Fruit fly (Drosophila melanogaster) Kc167 (cell line): ENCODE results near the gene Dpp10.

Experiments used
- Myc ChIP-seq: fragments of >200 bp; optimal IDR thresholded peaks from 2 replicates; lab custom pipeline; 2017; ENCODE audit warnings: missing external identifiers
- Sin3A ChIP-seq: fragments of >200 bp; optimal IDR thresholded peaks from 2 replicates; lab custom pipeline; 2018; ENCODE audit warnings: missing external identifiers
- h ChIP-seq: fragments of >200 bp; optimal IDR thresholded peaks from 3 replicates; lab custom pipeline; 2018; ENCODE audit warnings: missing external identifiers
- insv ChIP-seq: fragments of >200 bp; optimal IDR thresholded peaks from 3 replicates; lab custom pipeline; 2018; ENCODE audit warnings: missing external identifiers
- psq ChIP-seq: fragments of >200 bp; optimal IDR thresholded peaks from 2 replicates; lab custom pipeline; 2017; ENCODE audit warnings: missing external identifiers
- ttk ChIP-seq: sonication (Bioruptor generic); optimal IDR thresholded peaks from 2 replicates; lab custom pipeline; 2017; ENCODE audit warnings: missing external identifiers

Dpp10 gene

DNA sequence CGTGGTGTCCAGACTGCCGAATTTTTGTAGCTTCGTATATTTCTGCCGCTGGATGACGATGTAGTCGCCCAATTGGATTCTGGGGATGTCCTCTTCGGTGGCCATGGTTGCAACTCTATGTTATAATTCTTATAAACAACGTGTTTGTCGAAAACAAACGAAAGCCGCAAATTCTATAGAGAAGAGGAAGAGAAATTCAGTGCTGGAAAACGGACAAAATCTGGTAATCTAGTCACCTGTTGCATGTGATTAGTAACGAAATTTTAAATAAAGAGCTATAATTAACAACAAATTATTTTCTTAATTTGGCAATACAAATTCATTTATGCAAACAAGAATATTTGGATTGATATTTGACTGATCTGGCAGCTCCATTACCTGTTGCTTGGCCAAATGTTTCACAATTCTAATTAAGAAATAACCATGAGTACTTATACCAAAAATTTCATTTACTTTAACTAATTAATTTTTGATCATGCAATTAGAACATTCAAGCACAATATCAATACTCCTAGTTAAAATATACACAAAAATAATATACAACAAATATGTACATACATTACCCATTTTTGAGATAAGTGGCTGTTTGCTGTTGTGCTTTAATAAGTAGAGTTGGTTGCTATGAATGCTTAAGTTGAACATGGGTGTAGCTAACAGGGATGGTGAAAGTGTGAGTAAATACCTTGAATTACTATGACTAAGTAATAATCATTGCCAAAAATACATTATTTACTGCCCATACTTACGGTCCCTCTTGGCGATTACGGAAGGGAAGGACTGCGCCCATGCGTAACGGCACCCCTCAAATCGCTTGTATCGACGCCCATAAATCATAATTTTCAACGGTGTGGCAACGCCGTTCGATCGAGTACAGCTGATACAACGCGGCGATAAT is 39.2 kb downstream of the Dpp10 start, which contains the start of the genes Trmt6 and Ent2:
Gene Trmt6, minus strand, starts transcription at position 827 of the 895 bp plus-strand sequence.
Gene Ent2, plus strand, starts transcription at position 863 of the 895 bp plus-strand sequence.
- no peak for TF ChIP-seq insv (lab: Kevin White, UChicago)
- no peak for TF ChIP-seq ttk (lab: Kevin White, UChicago)

DNA sequence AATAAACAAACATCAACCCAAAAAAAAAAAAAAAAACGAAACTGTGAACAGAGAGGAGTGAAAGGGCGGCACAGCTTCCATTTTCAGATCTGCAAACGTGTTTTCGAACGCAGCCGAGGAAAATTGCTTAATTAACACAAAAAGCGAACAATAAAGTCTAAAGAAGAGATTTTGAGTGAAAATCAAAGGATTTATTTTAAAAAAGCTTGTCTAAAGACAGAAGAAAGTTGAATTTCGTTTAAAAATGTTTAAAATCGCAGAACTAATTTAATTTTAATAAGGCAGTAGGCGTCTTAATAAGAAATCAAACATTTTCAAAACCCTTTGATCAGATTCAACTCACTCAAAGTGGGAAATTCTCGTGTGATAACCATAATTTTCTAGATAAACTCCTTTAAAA is 41.7 kb downstream of the Dpp10 start, which contains the start of gene COX5BL:
Gene COX5BL, plus strand, starts transcription at position 301 of the 400 bp plus-strand sequence.
- no peak for TF ChIP-seq insv (lab: Kevin White, UChicago)
- TF ChIP-seq h = no peak
- no peak for TF ChIP-seq psq (lab: Kevin White, UChicago)
- no peak for TF ChIP-seq Sin3A (lab: Kevin White, UChicago)
- TF ChIP-seq Myc (lab: Kevin White, UChicago) = no peak
- TF ChIP-seq ttk (lab: Kevin White, UChicago) = no peak

DNA sequence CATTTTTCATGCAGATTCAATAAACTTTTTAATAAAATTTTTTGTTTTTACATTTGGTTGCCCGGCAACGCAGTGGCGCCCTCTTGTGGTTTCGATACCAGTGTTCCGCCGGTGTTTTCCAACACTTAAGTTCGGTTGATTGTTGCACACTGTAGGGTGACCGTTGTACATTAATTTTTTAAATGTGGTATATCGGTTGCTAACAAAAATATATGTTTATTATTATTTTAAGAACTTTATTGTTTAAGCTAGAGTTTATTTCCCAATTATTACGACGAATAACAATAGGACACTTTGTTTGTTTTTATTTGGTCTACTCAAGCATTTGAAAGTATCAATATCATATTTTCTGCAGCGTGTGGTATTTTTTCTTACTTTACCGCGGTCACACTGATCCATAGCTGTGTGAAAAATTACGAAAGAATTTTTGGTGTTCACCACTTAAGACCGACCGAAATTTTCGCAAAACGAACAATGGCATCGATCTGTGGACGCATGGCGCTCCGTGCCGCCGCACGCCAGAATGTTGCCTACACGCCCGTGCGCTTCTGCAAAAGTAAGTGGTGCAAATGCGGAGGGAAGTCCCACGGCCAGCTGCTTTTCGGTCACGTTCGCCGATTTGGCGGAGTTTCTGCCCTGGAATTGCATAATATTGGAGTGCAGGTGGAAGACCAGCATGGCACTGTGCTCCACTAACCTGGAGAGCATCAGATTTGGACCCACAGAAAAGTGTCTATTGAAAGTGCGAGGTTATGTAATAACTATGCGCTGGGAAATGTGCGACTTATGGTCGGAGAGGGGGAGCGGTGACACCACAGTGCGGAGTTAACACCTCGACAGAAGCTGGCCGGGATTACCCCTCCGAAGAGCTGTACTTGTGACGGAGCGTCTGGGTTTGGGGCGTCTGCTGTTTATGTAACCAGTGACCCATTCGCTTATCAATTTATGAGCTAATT is 43.2 kb downstream of the Dpp10 start, which contains the start of the genes IFT52 and COX5B:
Gene IFT52, minus strand, starts transcription at position 74 of the 956 bp plus-strand sequence.
Gene COX5B, plus strand, starts transcription at position 372 of the 956 bp plus-strand sequence.
- TF ChIP-seq psq (lab: Kevin White, UChicago) = no peak
- TF ChIP-seq insv (lab: Kevin White, UChicago) = no peak
- TF ChIP-seq h = no peak
- no peak for TF ChIP-seq ttk (lab: Kevin White, UChicago)
- TF ChIP-seq Myc (lab: Kevin White, UChicago) = no peak

DNA sequence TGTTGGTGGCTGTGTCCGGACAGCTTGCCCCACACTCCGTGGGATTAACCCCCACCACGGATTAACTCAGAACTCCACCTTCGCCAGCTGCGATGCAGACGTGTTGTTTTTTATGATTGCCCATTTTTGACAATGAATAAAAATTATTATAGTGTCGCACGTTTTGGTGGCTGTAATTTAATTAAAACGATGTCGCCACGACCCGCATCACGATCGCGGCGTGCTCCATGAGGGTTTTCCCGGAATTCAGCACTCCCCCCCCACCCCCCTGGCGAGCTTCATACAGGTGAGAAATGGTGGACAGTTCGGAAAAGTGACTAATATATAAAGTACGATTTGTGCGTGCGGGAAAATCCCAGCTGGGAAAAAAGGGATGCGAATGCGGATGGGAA is 47.1 kb downstream of the Dpp10 start:
- no peak for TF ChIP-seq ttk (lab: Kevin White, UChicago)
- no peak for TF ChIP-seq Sin3A (lab: Kevin White, UChicago)
- TF ChIP-seq psq (lab: Kevin White, UChicago) = no peak
- no peak for TF ChIP-seq insv (lab: Kevin White, UChicago)
- TF ChIP-seq h = no peak
- TF ChIP-seq Myc (lab: Kevin White, UChicago) = no peak

DNA sequence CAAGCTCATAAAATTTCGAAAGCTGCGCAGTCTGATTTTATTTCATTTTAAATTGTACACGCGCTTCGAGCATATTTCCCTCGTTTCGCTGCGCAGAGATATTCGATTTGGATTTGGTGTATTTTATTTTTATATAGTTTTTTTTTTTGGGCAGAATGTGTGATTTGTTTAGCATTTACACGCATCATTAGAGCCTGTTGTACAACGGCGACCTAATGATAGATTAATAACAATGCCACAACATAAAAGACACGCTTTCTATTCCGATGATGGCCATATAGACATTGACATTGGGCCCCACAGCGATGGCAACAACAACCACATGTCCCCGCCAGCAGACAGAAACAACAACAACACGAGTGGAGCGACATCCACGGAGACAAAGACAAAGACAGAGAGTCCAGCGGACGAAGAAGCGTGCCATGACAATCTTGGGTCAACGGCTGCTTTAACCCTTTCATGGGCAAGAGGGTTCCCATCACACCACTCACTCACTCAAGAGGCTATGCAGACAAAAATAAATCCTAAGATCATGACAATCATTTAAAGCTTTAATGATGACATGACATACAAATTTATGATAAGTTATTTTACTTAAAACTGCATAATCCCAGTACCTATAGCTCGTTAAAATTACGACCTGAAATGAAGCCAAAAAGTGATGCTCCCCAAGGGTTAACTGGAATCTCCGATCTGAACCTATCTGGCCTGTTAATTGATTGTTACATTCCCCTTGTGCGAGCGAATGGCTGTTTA is 47.6 kb downstream of the Dpp10 start:
- TF ChIP-seq Sin3A (lab: Kevin White, UChicago) = no peak
- TF ChIP-seq insv (lab: Kevin White, UChicago) = no peak
- TF ChIP-seq psq (lab: Kevin White, UChicago) = no peak
- no peak for TF ChIP-seq Myc (lab: Kevin White, UChicago)
- TF ChIP-seq ttk (lab: Kevin White, UChicago) = no peak
- TF ChIP-seq h = no peak

DNA sequence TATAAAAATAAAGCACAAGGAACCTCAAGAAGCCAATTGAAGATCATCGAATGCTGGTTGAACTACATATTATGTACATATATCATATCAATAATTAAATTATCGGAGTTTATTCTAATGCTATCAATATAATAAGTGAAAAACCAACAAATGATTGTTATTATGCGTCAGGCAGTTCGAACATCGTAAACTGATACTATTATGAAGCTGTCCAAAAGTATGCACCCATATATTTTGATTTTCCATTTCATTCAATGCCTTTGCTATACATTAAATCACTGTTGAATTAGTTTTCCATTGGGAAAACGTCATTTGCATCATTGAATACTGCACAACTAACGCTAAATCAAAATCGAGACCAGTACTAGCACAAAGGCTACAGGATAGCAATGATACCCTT is 48.5 kb downstream of the Dpp10 start:
- TF ChIP-seq insv (lab: Kevin White, UChicago) (no peak), h (no peak), psq (lab: Kevin White, UChicago) (no peak), Sin3A (lab: Kevin White, UChicago) (no peak), Myc (lab: Kevin White, UChicago) (no peak), ttk (lab: Kevin White, UChicago) (no peak)

DNA sequence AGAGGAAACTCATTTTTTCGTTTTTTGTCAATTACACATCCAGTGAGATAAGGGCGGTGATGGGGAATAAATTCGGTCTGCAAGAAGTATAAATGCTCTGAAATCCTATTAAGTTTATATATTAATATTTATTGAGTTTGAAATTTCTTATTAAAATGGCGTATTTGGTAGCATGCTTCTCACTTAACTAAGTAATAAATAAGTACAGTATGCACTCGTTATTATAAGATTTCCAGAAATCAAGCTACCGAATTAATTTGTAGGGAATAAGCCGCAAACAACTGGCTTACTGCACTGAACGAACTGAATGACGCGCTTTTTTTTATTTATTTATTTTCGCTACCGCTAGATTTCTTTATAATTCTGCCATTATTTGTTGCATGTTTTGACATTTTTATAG is 49.4 kb downstream of the Dpp10 start:
- TF ChIP-seq psq (lab: Kevin White, UChicago) (no peak), Sin3A (lab: Kevin White, UChicago) (no peak), Myc (lab: Kevin White, UChicago) (no peak), insv (lab: Kevin White, UChicago) (no peak), h (no peak), ttk (lab: Kevin White, UChicago) (no peak)

DNA sequence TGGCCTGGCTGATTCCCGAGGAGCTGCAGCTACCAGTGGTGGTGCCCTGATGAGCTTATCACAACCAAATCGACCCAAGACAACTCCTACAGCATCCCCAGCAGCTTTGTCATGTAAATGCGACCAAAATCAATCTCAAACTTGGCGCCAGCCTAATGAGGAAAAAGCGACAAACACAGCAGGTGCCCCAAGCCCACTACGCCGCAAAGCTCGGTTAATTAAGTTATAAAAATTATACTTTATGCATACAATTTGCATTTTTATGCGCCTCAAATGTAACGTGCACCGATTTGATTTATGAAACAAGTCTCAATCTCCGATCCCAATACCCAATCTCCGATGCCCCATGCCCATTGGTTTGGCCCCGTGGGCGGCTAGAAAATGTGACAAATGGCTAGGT is 50.1 kb downstream of the Dpp10 start:
- TF ChIP-seq h (no peak), Myc (lab: Kevin White, UChicago) (no peak), Sin3A (lab: Kevin White, UChicago) (no peak), insv (lab: Kevin White, UChicago) (no peak), psq (lab: Kevin White, UChicago) (no peak)

DNA sequence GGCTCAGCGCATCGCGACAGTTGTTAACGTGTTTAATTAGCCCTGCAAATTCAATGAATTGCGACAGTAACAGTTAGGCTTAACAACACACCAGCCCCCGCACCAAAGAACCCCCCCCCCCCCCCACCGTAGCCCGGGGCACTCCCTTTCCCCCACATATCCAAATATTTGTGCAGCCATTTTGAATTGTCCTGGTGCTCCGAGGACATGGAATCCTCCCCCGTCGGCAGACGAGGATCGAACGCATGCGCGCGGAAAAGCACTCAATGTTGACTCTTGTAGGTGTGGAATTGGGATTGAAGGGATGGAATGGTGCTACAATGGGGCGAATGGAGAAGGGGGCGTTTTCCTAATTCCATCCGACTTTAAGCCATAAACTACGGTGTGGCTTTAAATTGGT is 52.9 kb downstream of the Dpp10 start:
- TF ChIP-seq psq (lab: Kevin White, UChicago) = no peak
- no peak for TF ChIP-seq Myc (lab: Kevin White, UChicago)
- TF ChIP-seq ttk (lab: Kevin White, UChicago) = no peak
- no peak for TF ChIP-seq insv (lab: Kevin White, UChicago)
- no peak for TF ChIP-seq Sin3A (lab: Kevin White, UChicago)
- no peak for TF ChIP-seq h

DNA sequence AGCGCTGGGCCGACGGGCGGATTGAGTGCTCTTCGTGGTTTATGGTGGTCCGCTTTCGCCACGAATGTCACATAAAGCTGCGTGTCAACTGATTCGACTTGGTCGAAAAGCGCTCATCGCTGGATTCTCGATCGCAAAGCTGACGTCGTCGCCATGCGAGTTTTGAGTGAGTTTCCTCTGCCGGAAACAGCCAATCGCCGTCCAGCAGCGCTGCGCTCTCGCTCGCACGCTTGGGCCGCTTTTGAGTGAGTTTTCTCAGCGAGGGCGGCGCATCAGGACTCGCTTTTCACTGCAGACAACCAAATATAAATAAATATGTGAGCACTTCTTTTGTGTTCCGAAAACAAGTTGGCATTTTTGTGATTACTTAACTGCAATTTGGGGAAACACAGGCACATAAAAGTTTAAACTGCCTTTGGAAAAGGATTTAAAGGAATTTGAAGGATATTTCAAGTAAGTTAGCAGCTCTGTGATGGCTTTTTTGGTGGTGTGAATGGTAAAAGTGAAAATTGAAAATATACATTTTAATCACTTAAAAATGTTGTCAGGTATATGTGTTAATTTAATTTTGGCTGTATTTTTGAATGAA is 53.9 kb downstream of the Dpp10 start, which contains the start of gene eya:
Gene eya, minus strand, starts transcription at position 94 of the 589 bp plus-strand sequence.
- TF ChIP-seq insv (lab: Kevin White, UChicago) (no peak), Myc (lab: Kevin White, UChicago) (no peak), Sin3A (lab: Kevin White, UChicago) (no peak), psq (lab: Kevin White, UChicago) (no peak), h (no peak), ttk (lab: Kevin White, UChicago) (no peak)
